Fruit fly (Drosophila melanogaster) whole organism, embryonic: ENCODE results near the gene CG13694.
A peak's percentile ranks its signal among the peaks of the same experiment; 100 is the strongest.

Experiments
- Asciz ChIP-seq: fragments of 200-800 bp; sonication (Bioruptor generic); optimal IDR thresholded peaks from 2 replicates; lab custom pipeline; 2017; ENCODE audit warnings: missing biosample characterization, mild to moderate bottlenecking, missing genetic modification characterization, missing genetic modification reagents
- B-H2 ChIP-seq: fragments of 200-800 bp; sonication (Bioruptor generic); optimal IDR thresholded peaks from 2 replicates; lab custom pipeline; 2018; ENCODE audit warnings: missing biosample characterization, mild to moderate bottlenecking, missing genetic modification characterization
- BEAF-32 ChIP-seq: fragments of 200-800 bp; sonication (Bioruptor generic); optimal IDR thresholded peaks from 3 replicates; lab custom pipeline; 2017; ENCODE audit warnings: missing biosample characterization, missing genetic modification characterization, mild to moderate bottlenecking, moderate library complexity, missing genetic modification reagents
- CG10267 ChIP-seq: fragments of 200-800 bp; sonication (Bioruptor generic); optimal IDR thresholded peaks from 2 replicates; lab custom pipeline; 2018; ENCODE audit warnings: missing biosample characterization, mild to moderate bottlenecking, missing genetic modification characterization, moderate library complexity
- CG11085 ChIP-seq: fragments of 200-800 bp; sonication (Bioruptor generic); IDR thresholded peaks from 2 replicates; pipeline ENCODE4 v1.3.6; 2022; ENCODE audit warnings: missing biosample characterization, missing genetic modification characterization
- CG12391 ChIP-seq: fragments of 200-800 bp; sonication (Bioruptor generic); optimal IDR thresholded peaks from 3 replicates; lab custom pipeline; 2018; ENCODE audit warnings: missing biosample characterization, mild to moderate bottlenecking, missing genetic modification characterization, moderate library complexity
- CG13296 ChIP-seq: fragments of 200-800 bp; sonication (Bioruptor generic); optimal IDR thresholded peaks from 3 replicates; lab custom pipeline; 2018; ENCODE audit warnings: missing biosample characterization, mild to moderate bottlenecking, missing genetic modification characterization
- CG14710 ChIP-seq: fragments of 200-800 bp; sonication (Bioruptor generic); optimal IDR thresholded peaks from 3 replicates; lab custom pipeline; 2019; ENCODE audit warnings: missing biosample characterization, mild to moderate bottlenecking, missing genetic modification characterization, moderate library complexity
- CG15514 ChIP-seq: fragments of 200-800 bp; sonication (Bioruptor generic); optimal IDR thresholded peaks from 3 replicates; lab custom pipeline; 2017; ENCODE audit warnings: missing biosample characterization, missing genetic modification characterization, mild to moderate bottlenecking, moderate library complexity, missing genetic modification reagents
- CG1603 ChIP-seq: fragments of 200-800 bp; sonication (Bioruptor generic); optimal IDR thresholded peaks from 2 replicates; lab custom pipeline; 2019; ENCODE audit warnings: missing biosample characterization, mild to moderate bottlenecking, missing genetic modification characterization, moderate library complexity
- CG17385 ChIP-seq: fragments of 200-800 bp; sonication (Bioruptor generic); optimal IDR thresholded peaks from 3 replicates; lab custom pipeline; 2018; ENCODE audit warnings: missing biosample characterization, mild to moderate bottlenecking, missing genetic modification characterization
- CG17802 ChIP-seq: fragments of 200-800 bp; sonication (Bioruptor generic); optimal IDR thresholded peaks from 2 replicates; lab custom pipeline; 2018; ENCODE audit warnings: missing biosample characterization, mild to moderate bottlenecking, missing genetic modification characterization, moderate library complexity
- CG17829 ChIP-seq: fragments of 200-800 bp; optimal IDR thresholded peaks from 2 replicates; lab custom pipeline; 2019; ENCODE audit warnings: missing biosample characterization, mild to moderate bottlenecking, missing genetic modification characterization, moderate library complexity
- CG17912 ChIP-seq: fragments of 200-800 bp; sonication (Bioruptor generic); optimal IDR thresholded peaks from 2 replicates; lab custom pipeline; 2018; ENCODE audit warnings: missing biosample characterization, mild to moderate bottlenecking, missing genetic modification characterization
- CG2116 ChIP-seq: fragments of 200-800 bp; sonication (Bioruptor generic); optimal IDR thresholded peaks from 3 replicates; lab custom pipeline; 2018; ENCODE audit warnings: missing biosample characterization, mild to moderate bottlenecking, missing genetic modification characterization
- CG30020 ChIP-seq: fragments of 200-800 bp; optimal IDR thresholded peaks from 2 replicates; lab custom pipeline; 2019; ENCODE audit warnings: missing biosample characterization, mild to moderate bottlenecking, missing genetic modification characterization, moderate library complexity
- CG7357 ChIP-seq: fragments of 200-800 bp; sonication (Bioruptor generic); IDR thresholded peaks from 3 replicates; pipeline ENCODE4 v1.3.6; 2022; ENCODE audit warnings: missing biosample characterization, missing genetic modification characterization
- CG7987 ChIP-seq: fragments of 200-800 bp; sonication (Bioruptor generic); optimal IDR thresholded peaks from 2 replicates; lab custom pipeline; 2018; ENCODE audit warnings: missing biosample characterization, mild to moderate bottlenecking, missing genetic modification characterization, moderate library complexity
- CG8765 ChIP-seq: fragments of 200-800 bp; sonication (Bioruptor generic); IDR thresholded peaks from 2 replicates; pipeline ENCODE4 v1.3.6; 2022; ENCODE audit warnings: missing biosample characterization, missing genetic modification characterization
- CG9609 ChIP-seq: fragments of 200-800 bp; sonication (Bioruptor generic); optimal IDR thresholded peaks from 3 replicates; lab custom pipeline; 2016; ENCODE audit warnings: missing biosample characterization, missing genetic modification characterization
- CG9797 ChIP-seq: fragments of 200-800 bp; sonication (Bioruptor generic); optimal IDR thresholded peaks from 3 replicates; lab custom pipeline; 2018; ENCODE audit warnings: missing biosample characterization, mild to moderate bottlenecking, missing genetic modification characterization
- CG9817 ChIP-seq: fragments of 200-800 bp; sonication (Bioruptor generic); optimal IDR thresholded peaks from 2 replicates; lab custom pipeline; 2018; ENCODE audit warnings: missing biosample characterization, mild to moderate bottlenecking, missing genetic modification characterization, moderate library complexity
- CHES-1-like ChIP-seq: fragments of 200-800 bp; sonication (Bioruptor generic); optimal IDR thresholded peaks from 2 replicates; lab custom pipeline; 2016; ENCODE audit warnings: missing biosample characterization, missing genetic modification characterization
- Deaf1 ChIP-seq: fragments of 200-800 bp; optimal IDR thresholded peaks from 3 replicates; lab custom pipeline; 2019; ENCODE audit warnings: missing biosample characterization, mild to moderate bottlenecking, missing genetic modification characterization, moderate library complexity
- Dp ChIP-seq: fragments of 200-800 bp; sonication (Bioruptor generic); optimal IDR thresholded peaks from 2 replicates; lab custom pipeline; 2018; ENCODE audit warnings: missing biosample characterization, mild to moderate bottlenecking, missing genetic modification characterization, moderate library complexity
- HmgZ ChIP-seq: fragments of 200-800 bp; sonication (Bioruptor generic); optimal IDR thresholded peaks from 2 replicates; lab custom pipeline; 2018; ENCODE audit warnings: missing biosample characterization, mild to moderate bottlenecking, missing genetic modification characterization
- MESR4 ChIP-seq: fragments of 200-800 bp; sonication (Bioruptor generic); optimal IDR thresholded peaks from 2 replicates; lab custom pipeline; 2018; ENCODE audit warnings: missing biosample characterization, mild to moderate bottlenecking, missing genetic modification characterization, moderate library complexity
- Med ChIP-seq: fragments of 200-800 bp; sonication (Bioruptor generic); peaks from one replicate; lab custom pipeline; 2016; ENCODE audit warnings: missing biosample characterization, missing genetic modification characterization, mild to moderate bottlenecking, inconsistent platforms, moderate library complexity
- NC2β ChIP-seq: fragments of 200-800 bp; sonication (Bioruptor generic); optimal IDR thresholded peaks from 2 replicates; lab custom pipeline; 2016; ENCODE audit warnings: missing biosample characterization, missing genetic modification characterization
- PHDP ChIP-seq: fragments of 200-800 bp; sonication (Bioruptor generic); optimal IDR thresholded peaks from 3 replicates; lab custom pipeline; 2018; ENCODE audit warnings: missing biosample characterization, mild to moderate bottlenecking, missing genetic modification characterization, moderate library complexity
- Sin3A ChIP-seq: fragments of >200 bp; optimal IDR thresholded peaks from 2 replicates; lab custom pipeline; 2018
- Sry-β ChIP-seq: fragments of 200-800 bp; sonication (Bioruptor generic); optimal IDR thresholded peaks from 2 replicates; lab custom pipeline; 2018; ENCODE audit warnings: missing biosample characterization, mild to moderate bottlenecking, missing genetic modification characterization, moderate library complexity
- YL-1 ChIP-seq: fragments of 200-800 bp; sonication (Bioruptor generic); optimal IDR thresholded peaks from 3 replicates; lab custom pipeline; 2017; ENCODE audit warnings: missing biosample characterization, mild to moderate bottlenecking, missing genetic modification characterization
- grau ChIP-seq: fragments of 200-800 bp; optimal IDR thresholded peaks from 3 replicates; lab custom pipeline; 2019; ENCODE audit warnings: missing biosample characterization, mild to moderate bottlenecking, missing genetic modification characterization, moderate library complexity
- insv ChIP-seq, 2 experiments: fragments of 200-800 bp; sonication (Bioruptor generic); optimal IDR thresholded peaks; 3 replicates each; lab custom pipeline; 2016 to 2018; ENCODE audit warnings: missing biosample characterization in 2 of 2, missing genetic modification characterization in 2 of 2
- lbe ChIP-seq: fragments of 200-800 bp; sonication (Bioruptor generic); optimal IDR thresholded peaks from 2 replicates; lab custom pipeline; 2016; ENCODE audit warnings: missing biosample characterization, mild to moderate bottlenecking, missing genetic modification characterization
- nerfin-1 ChIP-seq: fragments of 200-800 bp; sonication (Bioruptor generic); optimal IDR thresholded peaks from 3 replicates; lab custom pipeline; 2019; ENCODE audit warnings: missing biosample characterization, mild to moderate bottlenecking, missing genetic modification characterization, moderate library complexity
- nmo ChIP-seq: fragments of 200-800 bp; sonication (Bioruptor generic); optimal IDR thresholded peaks from 2 replicates; lab custom pipeline; 2018; ENCODE audit warnings: missing biosample characterization, mild to moderate bottlenecking, missing genetic modification characterization, moderate library complexity
- nom ChIP-seq: fragments of 200-800 bp; sonication (Bioruptor generic); optimal IDR thresholded peaks from 2 replicates; lab custom pipeline; 2017; ENCODE audit warnings: missing biosample characterization, missing genetic modification characterization, mild to moderate bottlenecking, moderate library complexity, missing genetic modification reagents
- oc ChIP-seq: fragments of 200-800 bp; sonication (Bioruptor generic); optimal IDR thresholded peaks from 2 replicates; lab custom pipeline; 2018; ENCODE audit warnings: missing biosample characterization, mild to moderate bottlenecking, missing genetic modification characterization, moderate library complexity
- p53 ChIP-seq: fragments of 200-800 bp; sonication (Bioruptor generic); optimal IDR thresholded peaks from 2 replicates; lab custom pipeline; 2016; ENCODE audit warnings: missing biosample characterization, missing genetic modification characterization
- sc ChIP-seq, 3 experiments: fragments of >200 bp in 2 of 3; fragments of 200-800 bp in 1 of 3; sonication (Bioruptor generic) in 1 of 3; optimal IDR thresholded peaks; 2 replicates in 2 of 3; 3 replicates in 1 of 3; lab custom pipeline; 2017; ENCODE audit warnings: mild to moderate bottlenecking in 1 of 3, missing biosample characterization in 1 of 3, missing genetic modification characterization in 1 of 3, missing genetic modification reagents in 1 of 3
- sens ChIP-seq: fragments of 200-800 bp; sonication (Bioruptor generic); peaks from one replicate; lab custom pipeline; 2016; ENCODE audit warnings: missing biosample characterization, missing genetic modification characterization
- sqz ChIP-seq: fragments of 200-800 bp; sonication (Bioruptor generic); optimal IDR thresholded peaks from 3 replicates; lab custom pipeline; 2018; ENCODE audit warnings: missing biosample characterization, mild to moderate bottlenecking, missing genetic modification characterization
- stc ChIP-seq: fragments of 200-800 bp; sonication (Bioruptor generic); IDR thresholded peaks from 2 replicates; pipeline ENCODE4 v1.3.6; 2022; ENCODE audit warnings: missing biosample characterization, missing genetic modification characterization
- stwl ChIP-seq: fragments of 200-800 bp; sonication (Bioruptor generic); optimal IDR thresholded peaks from 3 replicates; lab custom pipeline; 2018; ENCODE audit warnings: missing biosample characterization, mild to moderate bottlenecking, missing genetic modification characterization, moderate library complexity
- sug ChIP-seq: fragments of 200-800 bp; optimal IDR thresholded peaks from 2 replicates; lab custom pipeline; 2019; ENCODE audit warnings: missing biosample characterization, mild to moderate bottlenecking, missing genetic modification characterization, moderate library complexity
- trem ChIP-seq: fragments of 200-800 bp; optimal IDR thresholded peaks from 3 replicates; lab custom pipeline; 2019; ENCODE audit warnings: missing biosample characterization, mild to moderate bottlenecking, missing genetic modification characterization, moderate library complexity
- zen ChIP-seq: fragments of 200-800 bp; sonication (Bioruptor generic); optimal IDR thresholded peaks from 3 replicates; lab custom pipeline; 2018; ENCODE audit warnings: missing biosample characterization, mild to moderate bottlenecking, missing genetic modification characterization, moderate library complexity

CG13694 gene

dm6 chr2L:155994-156393 lies 39.7 kb upstream of the CG13694 start, which contains the start of gene CG3436 (continued):
- TF ChIP-seq CG30020 (tag; lab: Kevin White, UChicago) (peak; percentile 55), nerfin-1 (tag; lab: Kevin White, UChicago) (peak; percentile 16), BEAF-32 (GFP tag; lab: Kevin White, UChicago) (peak; percentile 71), CG17385 (peak; percentile 95), CG15514 (peak; percentile 73), sens (GFP tag; lab: Kevin White, UChicago) (peak; percentile 67), Deaf1 (tag; lab: Kevin White, UChicago) (no peak), CG9817 (peak; percentile 17), sc (optimal IDR thresholded peaks at IDR 0.05; lab: Kevin White, UChicago) (no peak), sc (GFP tag; optimal IDR thresholded peaks at IDR 0.05; lab: Kevin White, UChicago) (no peak), Asciz (GFP tag; lab: Kevin White, UChicago) (no peak), trem (peak; percentile 59), nmo (peak; percentile 56), Med (GFP tag; lab: Kevin White, UChicago) (peak; percentile 82), CG10267 (tag; lab: Kevin White, UChicago) (peak; percentile 31), CG14710 (tag; lab: Kevin White, UChicago) (peak; percentile 59), insv (GFP tag; optimal IDR thresholded peaks at IDR 0.05; lab: Kevin White, UChicago) (peak in 1 of 2 experiments; percentile 4), CG17829 (tag; lab: Kevin White, UChicago) (peak; percentile 15), nom (peak; percentile 5), sug (tag; lab: Kevin White, UChicago) (peak; percentile 37), CG7357 (GFP tag; lab: Robert Waterston, UW) (peak; percentile 81; the same call in 2 of the 3 replicates), Sry-β (GFP tag; lab: Kevin White, UChicago) (peak; percentile 66), CG9797 (GFP tag; lab: Kevin White, UChicago) (peak; percentile 86), CG17912 (GFP tag; lab: Kevin White, UChicago) (peak; percentile 34), B-H2 (GFP tag; lab: Kevin White, UChicago) (peak; percentile 47), CG13296 (GFP tag; lab: Kevin White, UChicago) (peak; percentile 20), oc (tag; lab: Kevin White, UChicago) (no peak), CHES-1-like (peak; percentile 40), NC2β (GFP tag; lab: Kevin White, UChicago) (peak; percentile 12), grau (tag; lab: Kevin White, UChicago) (peak; percentile 24), Dp (GFP tag; lab: Kevin White, UChicago) (peak; percentile 22), CG7987 (GFP tag; lab: Kevin White, UChicago) (peak; percentile 24), zen (tag; lab: Kevin White, UChicago) (peak; percentile 9), sqz (GFP tag; lab: Kevin White, UChicago) (peak; percentile 70), CG1603 (peak; percentile 64), stwl (tag; lab: Kevin White, UChicago) (peak; percentile 88), CG8765 (GFP tag; lab: Robert Waterston, UW) (no peak), stc (no peak), YL-1 (GFP tag; lab: Kevin White, UChicago) (peak; percentile 62), p53 (peak; percentile 7), CG12391 (tag; lab: Kevin White, UChicago) (peak; percentile 19), CG17802 (tag; lab: Kevin White, UChicago) (peak; percentile 33), CG9609 (GFP tag; lab: Kevin White, UChicago) (no peak), PHDP (peak; percentile 27), HmgZ (tag; lab: Kevin White, UChicago) (peak; percentile 55), MESR4 (GFP tag; lab: Kevin White, UChicago) (peak; percentile 44), CG11085 (no peak), lbe (GFP tag; lab: Kevin White, UChicago) (peak; percentile 11), Sin3A (lab: Kevin White, UChicago) (peak; percentile 44), CG2116 (GFP tag; lab: Kevin White, UChicago) (peak; percentile 22)
